Fruit fly (Drosophila melanogaster) S2 (cell line): Measurements from ENCODE around the gene snRNP-U1-C.

ENCODE experiments used
- CG8478 ChIP-seq: fragments of >200 bp; optimal IDR thresholded peaks from 2 replicates; lab custom pipeline; 2018
- CTCF ChIP-seq, 2 experiments: fragments of >200 bp; optimal IDR thresholded peaks; 2 replicates each; lab custom pipeline; 2018

DNA sequence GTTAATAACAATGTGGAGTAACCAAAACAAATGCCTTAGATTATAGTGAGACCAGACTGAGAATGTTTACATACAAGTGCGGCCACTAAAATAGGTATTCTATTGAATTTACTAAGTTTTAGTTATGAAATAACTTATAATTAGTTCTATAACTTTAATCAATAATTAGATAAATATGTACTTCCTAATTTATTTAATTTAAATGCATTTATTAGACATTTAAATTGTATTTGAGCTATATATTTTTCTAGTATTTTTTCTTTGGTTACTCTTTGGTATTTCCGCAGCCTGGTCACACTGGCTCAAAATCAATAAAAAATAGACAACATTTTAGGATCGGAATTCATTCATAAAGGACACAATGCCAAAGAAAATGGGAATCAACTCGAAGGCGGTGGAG is 47.8 kb upstream of the snRNP-U1-C start, which contains the start of the genes Prp18 and CG6013:
- TF ChIP-seq CTCF (optimal IDR thresholded peaks at IDR 0.05; lab: Kevin White, UChicago) (no peak), CG8478 (lab: Kevin White, UChicago) (no peak)
